Worm (Caenorhabditis elegans): Measurements from ENCODE around the gene ins-10.
A peak's percentile ranks its signal among the peaks of the same experiment; 100 is the strongest.

The ins-10 gene

DNA sequence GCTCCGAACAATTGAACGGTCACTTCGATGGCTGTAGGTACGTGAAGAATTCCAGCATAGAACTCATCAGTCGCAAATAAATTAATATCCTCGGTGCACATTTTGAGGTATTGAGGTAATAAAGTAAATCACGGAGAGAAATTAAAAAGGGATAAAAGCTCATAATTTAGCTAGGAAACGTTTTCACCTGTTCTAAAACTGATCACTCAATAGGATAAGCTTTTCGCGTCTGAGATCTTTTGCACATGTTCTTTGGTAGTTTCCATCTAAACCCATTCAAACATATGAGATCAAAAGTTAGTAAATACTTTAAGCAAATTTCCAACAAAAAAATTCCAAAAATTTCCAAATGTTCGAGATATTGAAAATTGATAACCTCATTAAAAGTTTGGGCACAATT is 16.3 kb upstream of the ins-10 start, which contains the start of gene srh-308:
srh-308 (minus strand) TSS at position 101 of the 400 bp plus-strand sequence.
- TF ChIP-seq Y105C5A.15 (GFP tag; IDR thresholded peaks at IDR 0.05) (no peak), daf-12 (tag; optimal IDR thresholded peaks at IDR 0.05) (no peak), duxl-1 (tag; optimal IDR thresholded peaks at IDR 0.05; ENCODE audit: poor library complexity) (no peak), ama-1 (optimal IDR thresholded peaks at IDR 0.05) (no peak), php-3 (GFP tag; IDR thresholded peaks at IDR 0.05) (no peak), ceh-20 (GFP tag; IDR thresholded peaks at IDR 0.05) (no peak), daf-16 (GFP tag; optimal IDR thresholded peaks at IDR 0.05) (no peak), daf-16 (tag; optimal IDR thresholded peaks at IDR 0.05) (no peak), snpc-4 (tag; optimal IDR thresholded peaks at IDR 0.05) (no peak), lin-1 (GFP tag; IDR thresholded peaks at IDR 0.05) (no peak), ZK337.2 (GFP tag; IDR thresholded peaks at IDR 0.05) (no peak), ZK546.5 (tag; optimal IDR thresholded peaks at IDR 0.05) (no peak), spr-3 (GFP tag; optimal IDR thresholded peaks at IDR 0.05) (no peak), vab-7 (GFP tag; IDR thresholded peaks at IDR 0.05) (no peak)

DNA sequence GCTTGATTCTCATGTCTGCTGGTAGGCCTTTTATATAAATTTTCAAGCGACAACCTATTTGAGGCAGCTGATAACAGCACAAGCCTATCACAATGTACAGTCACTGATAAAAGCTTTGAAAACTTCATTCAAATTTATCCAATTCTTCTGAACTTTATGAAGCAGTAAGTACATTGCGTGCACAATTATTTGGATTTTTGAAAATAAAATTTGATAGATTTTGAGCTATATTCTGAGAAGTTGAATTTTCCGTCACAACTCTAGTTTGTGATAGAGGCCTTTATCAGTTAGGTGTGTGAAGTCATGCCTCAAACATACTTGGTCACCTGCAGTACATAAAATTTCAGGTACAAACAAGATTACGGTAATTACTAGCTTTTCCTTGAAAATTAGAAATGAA is 15.1 kb upstream of the ins-10 start, which contains the start of the genes mtl-2 and T08G5.1:
mtl-2 (minus strand) TSS at position 34 of the 400 bp plus-strand sequence.
T08G5.1 (plus strand) TSS at position 127 of the 400 bp plus-strand sequence.
- peak; percentile 69 for TF ChIP-seq nhr-28 (tag; optimal IDR thresholded peaks at IDR 0.05)
- TF ChIP-seq F37D6.2 (tag; optimal IDR thresholded peaks at IDR 0.05) = no peak
- TF ChIP-seq hlh-11 (tag; optimal IDR thresholded peaks at IDR 0.05) = peak; percentile 44
- peak; percentile 60 for TF ChIP-seq pqm-1 (tag; optimal IDR thresholded peaks at IDR 0.05)

DNA sequence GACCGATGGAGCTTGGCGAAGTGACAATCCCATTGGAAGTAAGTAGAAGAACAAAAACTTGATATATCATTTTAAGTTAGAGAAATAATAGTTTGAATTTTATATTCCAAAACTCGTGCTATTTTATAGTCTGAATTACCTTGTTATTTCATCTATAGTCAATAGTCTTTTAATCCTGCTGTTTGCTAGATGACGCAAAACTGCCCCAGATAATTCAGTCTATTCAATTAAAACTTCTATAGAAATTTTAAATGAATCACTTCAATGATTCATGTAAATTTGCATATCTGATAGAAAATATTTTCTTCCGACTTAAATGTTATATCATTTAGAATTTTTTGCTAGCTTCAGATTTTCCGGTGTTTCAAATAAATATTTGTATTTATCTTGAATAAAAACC is 10.7 kb upstream of the ins-10 start, which contains the start of gene T08G5.15:
T08G5.15 (minus strand) TSS at position 101 of the 400 bp plus-strand sequence.
- TF ChIP-seq aha-1 (tag) = peak; percentile 7
- no peak for TF ChIP-seq unc-62 (GFP tag; optimal IDR thresholded peaks at IDR 0.05 in 1 of 2)
- TF ChIP-seq unc-62 (tag; optimal IDR thresholded peaks at IDR 0.05) = no peak
- no peak for TF ChIP-seq dve-1 (tag; optimal IDR thresholded peaks at IDR 0.05; ENCODE audit: insufficient read depth)
- no peak for TF ChIP-seq ceh-32 (tag; optimal IDR thresholded peaks at IDR 0.05; ENCODE audit: poor library complexity)
- no peak for TF ChIP-seq nhr-10 (tag; optimal IDR thresholded peaks at IDR 0.05)

- TF ChIP-seq ama-1 (optimal IDR thresholded peaks at IDR 0.05) (no peak), dmd-6 (GFP tag; IDR thresholded peaks at IDR 0.05) (no peak), T26A8.4 (GFP tag; IDR thresholded peaks at IDR 0.05) (no peak), spr-1 (tag; optimal IDR thresholded peaks at IDR 0.05) (no peak), F37D6.2 (tag; optimal IDR thresholded peaks at IDR 0.05) (no peak), zag-1 (tag; optimal IDR thresholded peaks at IDR 0.05) (no peak), Y105C5A.15 (GFP tag; IDR thresholded peaks at IDR 0.05) (no peak), lin-15B (tag; optimal IDR thresholded peaks at IDR 0.05) (no peak), ceh-82 (tag; optimal IDR thresholded peaks at IDR 0.05) (no peak), D1046.2 (GFP tag; IDR thresholded peaks at IDR 0.05) (no peak), lin-38 (GFP tag; IDR thresholded peaks at IDR 0.05) (no peak), unc-130 (GFP tag; optimal IDR thresholded peaks at IDR 0.05) (no peak), lim-7 (GFP tag; IDR thresholded peaks at IDR 0.05) (no peak), zfp-3 (GFP tag; conservative IDR thresholded peaks at IDR 0.05) (no peak), jun-1 (tag; optimal IDR thresholded peaks at IDR 0.05) (no peak), ceh-62 (tag; optimal IDR thresholded peaks at IDR 0.05) (no peak), zfp-2 (tag; optimal IDR thresholded peaks at IDR 0.05) (no peak), dpl-1 (GFP tag; optimal IDR thresholded peaks at IDR 0.05) (no peak)
Observed at ce11 chrV:14026194-14026593, 7.6 kb upstream of the ins-10 start, which contains the start of gene T08G5.2. Gene T08G5.2 (minus strand): TSS chrV:14026294.

All from whole organism, L4 larva.